Worm (Caenorhabditis elegans) whole organism, L3 larva: ENCODE results near the gene F21C10.6.

Source experiments
- egl-5 ChIP-seq: fragments of 150-350 bp; optimal IDR thresholded peaks from 2 replicates; lab custom pipeline; 2017; ENCODE audit warnings: missing biosample characterization, missing genetic modification reagents, missing genetic modification characterization, inconsistent platforms
- elt-2 ChIP-seq: sonication (generic microtip); optimal IDR thresholded peaks from 2 replicates; lab custom pipeline; 2016; ENCODE audit warnings: missing genetic modification reagents, mild to moderate bottlenecking, missing genetic modification characterization, missing compliant biosample characterization
- nhr-237 ChIP-seq: fragments of 150-350 bp; optimal IDR thresholded peaks from 2 replicates; lab custom pipeline; 2014; ENCODE audit warnings: missing biosample characterization, missing genetic modification characterization
- nhr-76 ChIP-seq: fragments of 150-350 bp; sonication (generic microtip); optimal IDR thresholded peaks from 5 replicates; lab custom pipeline; 2014; ENCODE audit warnings: missing biosample characterization, missing genetic modification characterization

DNA sequence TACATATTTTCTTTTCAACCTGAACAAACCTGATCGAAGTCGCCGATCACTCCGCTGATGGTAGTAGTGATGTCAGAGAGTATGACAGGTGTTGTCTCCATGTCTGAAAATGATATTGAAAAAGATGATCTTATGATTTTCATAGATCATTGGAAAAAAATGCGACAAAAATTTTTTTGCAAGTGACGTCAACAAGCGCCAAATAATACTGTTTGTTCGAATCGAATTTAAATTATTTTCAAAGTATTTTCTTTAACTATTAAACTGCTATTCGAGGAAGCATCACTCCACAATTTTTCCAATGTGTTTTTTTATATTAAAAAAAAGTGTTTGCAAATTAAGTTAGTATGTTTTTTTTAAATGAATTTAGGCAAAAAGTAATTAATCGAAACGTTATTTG lies 13.3 kb downstream of the F21C10.6 start, which contains the start of gene pitr-2:
- TF ChIP-seq nhr-76 (tag; lab: Kevin White, UChicago) (no peak), nhr-237 (tag; lab: Kevin White, UChicago) (no peak), egl-5 (tag; lab: Kevin White, UChicago) (no peak), elt-2 (tag; lab: Kevin White, UChicago) (no peak)
